Worm (Caenorhabditis elegans) whole organism, L4 larva: ENCODE results near the gene R05G9.5.

ENCODE experiments used
- F49E8.2 ChIP-seq: sonication (generic microtip); optimal IDR thresholded peaks from 2 replicates; lab custom pipeline; 2016; ENCODE audit warnings: missing compliant biosample characterization, mild to moderate bottlenecking, missing genetic modification characterization, borderline replicate concordance
- R02D3.7 ChIP-seq: fragments of 150-350 bp; sonication (generic microtip); optimal IDR thresholded peaks from 3 replicates; lab custom pipeline; 2014; ENCODE audit warnings: missing biosample characterization, missing genetic modification characterization
- dpl-1 ChIP-seq: fragments of 150-350 bp; optimal IDR thresholded peaks from 2 replicates; lab custom pipeline; 2014; ENCODE audit warnings: missing biosample characterization, missing genetic modification reagents, missing genetic modification characterization
- dve-1 ChIP-seq: sonication (generic microtip); optimal IDR thresholded peaks from 2 replicates; lab custom pipeline; 2017; ENCODE audit warnings: antibody characterized with exemption, mild to moderate bottlenecking, missing genetic modification characterization, missing compliant biosample characterization; ENCODE audit not compliant: insufficient read depth
- fos-1 ChIP-seq: fragments of 150-350 bp; optimal IDR thresholded peaks from 2 replicates; lab custom pipeline; 2014; ENCODE audit warnings: missing biosample characterization, missing genetic modification characterization
- hlh-11 ChIP-seq: fragments of 200-800 bp; sonication (Bioruptor generic); optimal IDR thresholded peaks from 2 replicates; lab custom pipeline; 2018; ENCODE audit warnings: mild to moderate bottlenecking, missing genetic modification characterization, missing compliant biosample characterization
- hlh-30 ChIP-seq: sonication (generic microtip); optimal IDR thresholded peaks from 2 replicates; lab custom pipeline; 2017; ENCODE audit warnings: antibody characterized with exemption, mild to moderate bottlenecking, missing genetic modification characterization, missing compliant biosample characterization; ENCODE audit not compliant: insufficient read depth
- jun-1 ChIP-seq: fragments of 150-350 bp; optimal IDR thresholded peaks from 2 replicates; lab custom pipeline; 2014; ENCODE audit warnings: missing biosample characterization, missing genetic modification reagents, missing genetic modification characterization
- pha-4 ChIP-seq, 2 experiments: fragments of 150-350 bp in 1 of 2; fragments of 200-800 bp in 1 of 2; sonication (Bioruptor generic) in 1 of 2; IDR thresholded peaks in 1 of 2; optimal IDR thresholded peaks in 1 of 2; 2 replicates each; pipeline versions ENCODE4 v1.3.6 to Lab custom; 2014 to 2022; ENCODE audit warnings: missing genetic modification characterization in 2 of 2, missing genetic modification reagents in 2 of 2, missing biosample characterization in 1 of 2, missing compliant biosample characterization in 1 of 2
- snpc-4 ChIP-seq: fragments of 150-350 bp; optimal IDR thresholded peaks from 2 replicates; lab custom pipeline; 2014; ENCODE audit warnings: missing biosample characterization, missing genetic modification characterization
- unc-62 ChIP-seq, 3 experiments: fragments of 150-350 bp in 1 of 3; sonication (generic microtip); optimal IDR thresholded peaks in 2 of 3; peaks in 1 of 3; 1 replicate in 1 of 3; 2 replicates in 2 of 3; lab custom pipeline; 2014 to 2017; ENCODE audit warnings: missing biosample characterization in 3 of 3, missing genetic modification characterization in 3 of 3, missing genetic modification reagents in 3 of 3, missing genotype in 1 of 3
- vab-7 ChIP-seq: fragments of 200-800 bp; sonication (Bioruptor generic); IDR thresholded peaks from 2 replicates; pipeline ENCODE4 v1.3.6; 2022; ENCODE audit warnings: missing genetic modification reagents, missing genetic modification characterization, missing compliant biosample characterization

DNA sequence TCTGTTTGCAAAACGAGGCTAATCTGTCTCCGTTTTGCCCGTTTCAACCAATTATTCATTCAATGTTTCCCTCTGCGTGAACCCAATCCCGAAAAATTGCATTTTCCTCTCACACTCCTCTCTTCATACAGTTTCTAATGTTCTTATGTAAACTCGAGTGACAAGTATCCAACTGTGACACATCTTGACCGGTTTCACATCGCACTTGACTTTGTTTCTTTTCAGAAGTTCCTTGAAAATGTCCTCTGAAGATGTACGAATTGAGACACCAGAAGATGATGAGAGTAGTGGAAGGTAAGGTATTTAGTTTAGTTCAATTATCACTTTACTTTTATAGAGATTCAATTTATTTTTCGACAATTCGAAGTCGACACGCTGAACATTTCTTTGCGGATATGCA is 31.9 kb upstream of the R05G9.5 start, which contains the start of gene abcx-1:
- TF ChIP-seq hlh-11 (tag; lab: Kevin White, UChicago) (no peak), snpc-4 (tag; lab: Kevin White, UChicago) (no peak), unc-62 (GFP tag; optimal IDR thresholded peaks at IDR 0.05 in 1 of 2; lab: Kevin White, UChicago) (peak in 1 of 2 experiments; percentile 91), unc-62 (tag; optimal IDR thresholded peaks at IDR 0.05; lab: Kevin White, UChicago) (no peak), dve-1 (tag; lab: Kevin White, UChicago) (no peak), pha-4 (GFP tag; IDR thresholded peaks at IDR 0.05; lab: Robert Waterston, UW) (no peak), pha-4 (tag; optimal IDR thresholded peaks at IDR 0.05; lab: Kevin White, UChicago) (no peak), fos-1 (tag; lab: Kevin White, UChicago) (no peak), hlh-30 (no peak), F49E8.2 (no peak), vab-7 (no peak), jun-1 (tag; lab: Kevin White, UChicago) (no peak), dpl-1 (GFP tag; lab: Kevin White, UChicago) (no peak), R02D3.7 (no peak)
